Fruit fly (Drosophila melanogaster) whole organism, embryonic: ENCODE results near the gene Cyt-c-d.

Source experiments
- Atf6 ChIP-seq: fragments of 200-800 bp; sonication (Bioruptor generic); IDR thresholded peaks from 2 replicates; pipeline ENCODE4 v1.3.6; 2022; ENCODE audit warnings: missing biosample characterization, missing genetic modification characterization
- Awh ChIP-seq: fragments of 200-800 bp; sonication (Bioruptor generic); IDR thresholded peaks from 2 replicates; pipeline ENCODE4, ENCODE4 v1.3.6; 2022; ENCODE audit warnings: missing biosample characterization, missing genetic modification characterization
- CG10147 ChIP-seq: fragments of 200-800 bp; sonication (Bioruptor generic); optimal IDR thresholded peaks from 2 replicates; lab custom pipeline; 2019; ENCODE audit warnings: missing biosample characterization, mild to moderate bottlenecking, missing genetic modification characterization, moderate library complexity
- CG10959 ChIP-seq: fragments of 200-800 bp; sonication (Bioruptor generic); IDR thresholded peaks from 2 replicates; pipeline ENCODE4 v1.3.6; 2022; ENCODE audit warnings: missing biosample characterization, missing genetic modification characterization
- CG14965 ChIP-seq: fragments of 200-800 bp; sonication (Bioruptor generic); optimal IDR thresholded peaks from 2 replicates; lab custom pipeline; 2016; ENCODE audit warnings: missing biosample characterization, missing genetic modification characterization, borderline replicate concordance
- CG1647 ChIP-seq: fragments of 200-800 bp; sonication (Bioruptor generic); optimal IDR thresholded peaks from 3 replicates; lab custom pipeline; 2016; ENCODE audit warnings: missing biosample characterization, missing genetic modification characterization
- CG2199 ChIP-seq: fragments of 200-800 bp; sonication (Bioruptor generic); IDR thresholded peaks from 3 replicates; pipeline ENCODE4 v1.3.6; 2022; ENCODE audit warnings: missing biosample characterization, missing genetic modification characterization
- CG31224 ChIP-seq: fragments of 200-800 bp; sonication (Bioruptor generic); IDR thresholded peaks from 2 replicates; pipeline ENCODE4 v1.3.6; 2022; ENCODE audit warnings: missing biosample characterization, missing genetic modification characterization
- CG34224 ChIP-seq: fragments of 200-800 bp; sonication (Bioruptor generic); IDR thresholded peaks from 3 replicates; pipeline ENCODE4 v1.3.6; 2022; ENCODE audit warnings: missing biosample characterization, missing genetic modification characterization; ENCODE audit not compliant: partially characterized antibody
- CG5245 ChIP-seq: fragments of 200-800 bp; sonication (Bioruptor generic); optimal IDR thresholded peaks from 3 replicates; lab custom pipeline; 2016; ENCODE audit warnings: missing biosample characterization, missing genetic modification characterization
- CG6254 ChIP-seq: fragments of 200-800 bp; sonication (Bioruptor generic); optimal IDR thresholded peaks from 3 replicates; lab custom pipeline; 2017; ENCODE audit warnings: mild to moderate bottlenecking, missing biosample characterization, missing genetic modification reagents, missing genetic modification characterization
- CG6765 ChIP-seq: fragments of 200-800 bp; sonication (Bioruptor generic); optimal IDR thresholded peaks from 3 replicates; lab custom pipeline; 2017; ENCODE audit warnings: missing biosample characterization, mild to moderate bottlenecking, missing genetic modification characterization
- CG6813 ChIP-seq: fragments of 200-800 bp; sonication (Bioruptor generic); optimal IDR thresholded peaks from 2 replicates; lab custom pipeline; 2017; ENCODE audit warnings: missing biosample characterization, missing genetic modification characterization, mild to moderate bottlenecking, moderate library complexity, missing genetic modification reagents
- CG7963 ChIP-seq: fragments of 200-800 bp; sonication (Bioruptor generic); IDR thresholded peaks from 3 replicates; pipeline ENCODE4 v1.3.6; 2022; ENCODE audit warnings: missing biosample characterization, missing genetic modification characterization; ENCODE audit not compliant: partially characterized antibody
- Chrac-16 ChIP-seq: fragments of 200-800 bp; sonication (Bioruptor generic); optimal IDR thresholded peaks from 3 replicates; lab custom pipeline; 2016; ENCODE audit warnings: missing biosample characterization, missing genetic modification characterization
- Dad ChIP-seq: fragments of 200-800 bp; sonication (Bioruptor generic); optimal IDR thresholded peaks from 3 replicates; lab custom pipeline; 2016; ENCODE audit warnings: missing biosample characterization, missing genetic modification characterization
- Ets97D ChIP-seq: fragments of 200-800 bp; sonication (Bioruptor generic); optimal IDR thresholded peaks from 3 replicates; lab custom pipeline; 2016; ENCODE audit warnings: missing biosample characterization, missing genetic modification characterization
- Gug ChIP-seq: fragments of 200-800 bp; sonication (Bioruptor generic); IDR thresholded peaks from 4 replicates; pipeline ENCODE4 v1.3.6; 2022; ENCODE audit warnings: missing biosample characterization, missing genetic modification characterization
- HHEX ChIP-seq: fragments of 200-800 bp; sonication (Bioruptor generic); optimal IDR thresholded peaks from 3 replicates; lab custom pipeline; 2017; ENCODE audit warnings: missing biosample characterization, mild to moderate bottlenecking, missing genetic modification characterization, missing genetic modification reagents
- HLH54F ChIP-seq: fragments of 200-800 bp; sonication (Bioruptor generic); optimal IDR thresholded peaks from 3 replicates; lab custom pipeline; 2016; ENCODE audit warnings: missing biosample characterization, missing genetic modification characterization
- Hmr ChIP-seq: fragments of 200-800 bp; sonication (Bioruptor generic); optimal IDR thresholded peaks from 3 replicates; lab custom pipeline; 2017; ENCODE audit warnings: mild to moderate bottlenecking, missing biosample characterization, missing genetic modification reagents, missing genetic modification characterization
- Hr78 ChIP-seq, 2 experiments: fragments of 200-800 bp in 1 of 2; fragments of >200 bp in 1 of 2; sonication (Bioruptor generic) in 1 of 2; optimal IDR thresholded peaks; 2 replicates each; lab custom pipeline; 2017 to 2019; ENCODE audit warnings: missing biosample characterization in 2 of 2, missing genetic modification characterization in 2 of 2, mild to moderate bottlenecking in 1 of 2, moderate library complexity in 1 of 2
- Kr ChIP-seq: fragments of 200-800 bp; sonication (Bioruptor generic); optimal IDR thresholded peaks from 2 replicates; lab custom pipeline; 2017; ENCODE audit warnings: missing biosample characterization, mild to moderate bottlenecking, missing genetic modification characterization
- Opbp ChIP-seq: fragments of 200-800 bp; sonication (Bioruptor generic); IDR thresholded peaks from 3 replicates; pipeline ENCODE4 v1.3.6; 2022; ENCODE audit warnings: missing biosample characterization, missing genetic modification characterization; ENCODE audit not compliant: partially characterized antibody
- Ravus ChIP-seq: fragments of 200-800 bp; sonication (Bioruptor generic); IDR thresholded peaks from 2 replicates; pipeline ENCODE4 v1.3.6; 2022; ENCODE audit warnings: missing biosample characterization, missing genetic modification characterization
- Stat92E ChIP-seq, 3 experiments: fragments of >200 bp in 2 of 3; fragments of 200-800 bp in 1 of 3; sonication (Bioruptor generic) in 1 of 3; optimal IDR thresholded peaks; 2 replicates each; lab custom pipeline; 2017 to 2019; ENCODE audit warnings: missing biosample characterization in 3 of 3, missing genetic modification characterization in 3 of 3, mild to moderate bottlenecking in 1 of 3, moderate library complexity in 1 of 3
- TFAM ChIP-seq: fragments of 200-800 bp; sonication (Bioruptor generic); optimal IDR thresholded peaks from 2 replicates; lab custom pipeline; 2017; ENCODE audit warnings: missing biosample characterization, missing genetic modification characterization, inconsistent platforms
- bcd ChIP-seq: fragments of 200-800 bp; sonication (Bioruptor generic); optimal IDR thresholded peaks from 2 replicates; lab custom pipeline; 2017; ENCODE audit warnings: missing biosample characterization, mild to moderate bottlenecking, missing genetic modification characterization
- bsh ChIP-seq, 2 experiments: fragments of 200-800 bp; sonication (Bioruptor generic); optimal IDR thresholded peaks; 2 replicates each; lab custom pipeline; 2017 to 2018; ENCODE audit warnings: mild to moderate bottlenecking in 2 of 2, missing biosample characterization in 2 of 2, missing genetic modification characterization in 2 of 2, moderate library complexity in 1 of 2
- chif ChIP-seq, 2 experiments: fragments of 200-800 bp; sonication (Bioruptor generic); optimal IDR thresholded peaks; 3 replicates each; lab custom pipeline; 2016; ENCODE audit warnings: missing biosample characterization in 2 of 2, missing genetic modification characterization in 2 of 2
- crol ChIP-seq: fragments of 200-800 bp; sonication (Bioruptor generic); IDR thresholded peaks from 2 replicates; pipeline ENCODE4 v1.3.6; 2022; ENCODE audit warnings: missing biosample characterization, missing genetic modification characterization
- emc ChIP-seq: fragments of 200-800 bp; sonication (Bioruptor generic); optimal IDR thresholded peaks from 2 replicates; lab custom pipeline; 2016; ENCODE audit warnings: missing biosample characterization, missing genetic modification characterization
- ems ChIP-seq: fragments of 200-800 bp; sonication (Bioruptor generic); optimal IDR thresholded peaks from 3 replicates; lab custom pipeline; 2016; ENCODE audit warnings: missing biosample characterization, missing genetic modification characterization
- fd3F ChIP-seq: fragments of 200-800 bp; sonication (Bioruptor generic); optimal IDR thresholded peaks from 2 replicates; lab custom pipeline; 2018; ENCODE audit warnings: missing biosample characterization, mild to moderate bottlenecking, missing genetic modification characterization, moderate library complexity
- grau ChIP-seq: fragments of 200-800 bp; optimal IDR thresholded peaks from 3 replicates; lab custom pipeline; 2019; ENCODE audit warnings: missing biosample characterization, mild to moderate bottlenecking, missing genetic modification characterization, moderate library complexity
- gsb ChIP-seq: fragments of 200-800 bp; sonication (Bioruptor generic); IDR thresholded peaks from 2 replicates; pipeline ENCODE4 v1.3.6; 2022; ENCODE audit warnings: missing biosample characterization, missing genetic modification characterization
- nmo ChIP-seq: fragments of 200-800 bp; sonication (Bioruptor generic); optimal IDR thresholded peaks from 2 replicates; lab custom pipeline; 2018; ENCODE audit warnings: missing biosample characterization, mild to moderate bottlenecking, missing genetic modification characterization, moderate library complexity
- nom ChIP-seq: fragments of 200-800 bp; sonication (Bioruptor generic); optimal IDR thresholded peaks from 2 replicates; lab custom pipeline; 2017; ENCODE audit warnings: missing biosample characterization, missing genetic modification characterization, mild to moderate bottlenecking, moderate library complexity, missing genetic modification reagents
- onecut ChIP-seq: fragments of 200-800 bp; sonication (Bioruptor generic); IDR thresholded peaks from 2 replicates; pipeline ENCODE4 v1.3.6; 2022; ENCODE audit warnings: missing biosample characterization, missing genetic modification characterization
- pho ChIP-seq: fragments of 200-800 bp; sonication (Bioruptor generic); optimal IDR thresholded peaks from 2 replicates; lab custom pipeline; 2016; ENCODE audit warnings: missing biosample characterization, missing genetic modification characterization
- pita ChIP-seq: fragments of 200-800 bp; sonication (Bioruptor generic); optimal IDR thresholded peaks from 2 replicates; lab custom pipeline; 2017; ENCODE audit warnings: missing biosample characterization, mild to moderate bottlenecking, missing genetic modification characterization
- prd ChIP-seq, 3 experiments: fragments of >200 bp in 2 of 3; fragments of 200-800 bp in 1 of 3; sonication (Bioruptor generic) in 1 of 3; optimal IDR thresholded peaks in 2 of 3; IDR thresholded peaks in 1 of 3; 2 replicates in 2 of 3; 3 replicates in 1 of 3; pipeline versions ENCODE4 v1.3.6 to Lab custom; 2017 to 2022; ENCODE audit warnings: missing biosample characterization in 1 of 3, missing genetic modification characterization in 1 of 3
- row ChIP-seq: fragments of 200-800 bp; sonication (Bioruptor generic); IDR thresholded peaks from 3 replicates; pipeline ENCODE4 v1.3.6; 2022; ENCODE audit warnings: missing biosample characterization, missing genetic modification characterization
- run ChIP-seq: fragments of 200-800 bp; sonication (Bioruptor generic); optimal IDR thresholded peaks from 3 replicates; lab custom pipeline; 2018; ENCODE audit warnings: missing biosample characterization, mild to moderate bottlenecking, missing genetic modification characterization
- sim ChIP-seq: fragments of 200-800 bp; sonication (Bioruptor generic); IDR thresholded peaks from 2 replicates; pipeline ENCODE4 v1.3.6; 2022; ENCODE audit warnings: missing biosample characterization, missing genetic modification characterization
- sug ChIP-seq: fragments of 200-800 bp; optimal IDR thresholded peaks from 2 replicates; lab custom pipeline; 2019; ENCODE audit warnings: missing biosample characterization, mild to moderate bottlenecking, missing genetic modification characterization, moderate library complexity
- zen ChIP-seq: fragments of 200-800 bp; sonication (Bioruptor generic); optimal IDR thresholded peaks from 3 replicates; lab custom pipeline; 2018; ENCODE audit warnings: missing biosample characterization, mild to moderate bottlenecking, missing genetic modification characterization, moderate library complexity

Cyt-c-d gene

DNA sequence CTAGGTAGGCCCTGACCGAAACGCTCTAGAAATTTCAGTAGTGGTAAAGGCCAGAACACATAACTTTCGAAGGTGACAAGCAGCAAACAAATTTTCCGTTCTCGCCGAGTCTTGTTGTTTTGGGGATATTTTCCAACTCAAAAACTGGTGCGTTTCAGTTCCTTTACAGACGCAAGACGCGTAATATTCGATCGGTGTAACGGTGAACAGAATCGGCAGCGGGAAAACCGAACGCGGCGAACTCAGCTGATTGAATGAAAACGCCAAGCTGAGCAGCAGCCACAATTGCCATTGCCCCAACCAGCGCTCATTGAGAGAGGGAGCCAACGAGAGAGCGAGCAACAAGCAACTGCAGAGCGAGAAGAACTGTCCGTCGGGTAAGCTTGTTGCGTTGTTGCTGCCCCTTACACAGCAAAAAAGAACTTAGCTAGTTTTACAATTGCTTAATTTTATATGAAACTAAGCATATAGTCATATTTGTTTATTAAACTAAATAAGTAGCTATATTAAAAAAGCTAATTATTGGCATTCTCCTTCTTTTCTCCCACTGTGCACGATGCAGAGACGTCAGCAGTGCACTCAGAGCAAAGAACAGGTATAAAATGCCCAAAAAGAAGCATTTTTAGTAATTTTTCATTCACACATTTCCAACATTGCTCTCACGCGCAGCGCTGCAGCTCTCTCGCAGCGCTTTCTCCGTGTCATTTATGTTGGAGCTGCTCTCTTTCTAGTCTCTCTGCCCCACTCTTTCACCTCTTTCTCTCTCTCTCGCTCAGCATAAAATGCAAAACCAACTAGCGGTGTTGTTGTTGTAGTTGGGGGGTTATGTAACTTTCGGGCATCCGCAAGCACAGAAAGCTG is at the start of gene Cyt-c-d, which contains the start of gene CG31808 (continued):
- TF ChIP-seq ems (GFP tag; lab: Kevin White, UChicago) (peak; percentile 94), sug (tag; lab: Kevin White, UChicago) (peak; percentile 82), Ets97D (GFP tag; lab: Kevin White, UChicago) (peak; percentile 84), HLH54F (GFP tag; lab: Kevin White, UChicago) (peak; percentile 85), grau (tag; lab: Kevin White, UChicago) (peak; percentile 96), HHEX (GFP tag; lab: Kevin White, UChicago) (peak; percentile 94), Atf6 (peak; percentile 96), CG10147 (GFP tag; lab: Kevin White, UChicago) (peak; percentile 85), Dad (GFP tag; lab: Kevin White, UChicago) (peak; percentile 91), nom (peak; percentile 89), row (GFP tag; lab: Robert Waterston, UW) (peak; percentile 99), Hmr (GFP tag; lab: Kevin White, UChicago) (peak; percentile 98), CG5245 (peak; percentile 95), Hr78 (GFP tag; optimal IDR thresholded peaks at IDR 0.05; lab: Kevin White, UChicago) (peak in 1 of 2 experiments; percentile 84), onecut (GFP tag; lab: Robert Waterston, UW) (peak; percentile 94), Awh (GFP tag; lab: Robert Waterston, UW) (peak; percentile 98), CG10959 (GFP tag; lab: Robert Waterston, UW) (peak; percentile 92), CG6765 (GFP tag; lab: Kevin White, UChicago) (peak; percentile 92), CG1647 (GFP tag; lab: Kevin White, UChicago) (peak; percentile 86), bcd (GFP tag; lab: Kevin White, UChicago) (peak; percentile 97), emc (GFP tag; lab: Kevin White, UChicago) (peak; percentile 72), Gug (GFP tag; lab: Robert Waterston, UW) (peak; percentile 92), CG6254 (GFP tag; lab: Kevin White, UChicago) (peak; percentile 96), Ravus (GFP tag; lab: Robert Waterston, UW) (peak; percentile 90), CG2199 (GFP tag; lab: Robert Waterston, UW) (peak; percentile 97), CG31224 (GFP tag; lab: Robert Waterston, UW) (peak; percentile 86), fd3F (GFP tag; lab: Kevin White, UChicago) (peak; percentile 94), TFAM (GFP tag; lab: Kevin White, UChicago) (peak; percentile 83), run (tag; lab: Kevin White, UChicago) (peak; percentile 96), Stat92E (GFP tag; optimal IDR thresholded peaks at IDR 0.05; lab: Kevin White, UChicago) (peak in 1 of 3 experiments; percentile 92), Opbp (GFP tag; lab: Robert Waterston, UW) (no peak), nmo (GFP tag; lab: Kevin White, UChicago) (peak; percentile 98), prd (optimal IDR thresholded peaks at IDR 0.05; lab: Kevin White, UChicago) (no peak), prd (GFP tag; IDR thresholded peaks at IDR 0.05; lab: Robert Waterston, UW) (peak; percentile 98), gsb (GFP tag; lab: Robert Waterston, UW) (peak; percentile 94), pho (GFP tag; lab: Kevin White, UChicago) (peak; percentile 89), CG14965 (peak; percentile 58), pita (GFP tag; lab: Kevin White, UChicago) (no peak), Kr (GFP tag; lab: Kevin White, UChicago) (peak; percentile 71), bsh (GFP tag; optimal IDR thresholded peaks at IDR 0.05; lab: Kevin White, UChicago) (peak; percentile 97 to 99), chif (GFP tag; optimal IDR thresholded peaks at IDR 0.05; lab: Kevin White, UChicago) (peak; percentile 94 to 96), CG7963 (no peak), Chrac-16 (GFP tag; lab: Kevin White, UChicago) (peak; percentile 96), CG6813 (GFP tag; lab: Kevin White, UChicago) (peak; percentile 96), zen (tag; lab: Kevin White, UChicago) (peak; percentile 86), CG34224 (0 out of 3 replicates have a peak, but pooled peaks have one; percentile 7), sim (GFP tag; lab: Robert Waterston, UW) (peak; percentile 93), crol (GFP tag; lab: Robert Waterston, UW) (no peak; the same call in 1 of the 2 replicates)
